Fruit fly (Drosophila melanogaster): Measurements from ENCODE around the gene Klp31E.

The Klp31E gene

DNA sequence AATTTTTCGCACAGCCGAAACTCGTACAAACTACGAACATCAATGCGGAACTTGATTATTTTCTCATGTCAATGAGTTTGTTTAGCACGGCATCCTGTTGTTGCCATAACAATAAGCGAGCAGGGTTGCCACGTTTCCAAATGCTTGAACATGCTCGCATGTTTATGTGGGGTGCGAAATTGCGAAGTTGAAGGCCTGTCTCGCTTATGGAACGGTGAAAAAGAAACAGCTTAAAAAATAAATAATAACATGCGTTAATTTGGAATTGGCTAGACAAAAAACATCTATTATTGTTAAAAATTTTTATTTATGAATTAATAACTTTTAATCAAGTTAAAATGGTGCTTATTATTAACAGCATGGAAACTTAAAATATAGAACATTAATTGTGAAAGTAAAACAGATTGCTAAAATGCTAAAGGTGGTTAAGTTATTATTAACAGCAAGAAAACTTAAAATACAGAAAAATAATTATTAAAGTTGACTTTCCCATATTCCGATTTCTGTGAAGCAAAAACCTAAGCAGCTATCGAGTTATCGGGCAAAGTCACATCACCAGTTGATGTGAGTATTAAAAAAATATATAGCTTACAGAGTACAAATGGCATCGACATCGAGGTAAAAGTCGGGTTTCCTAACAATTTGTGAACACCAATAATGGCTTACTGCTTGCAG, 17.1 kb downstream of the Klp31E start, which contains the start of the genes Bug22 and TfIIB (continued):
- TF ChIP-seq oc (tag; optimal IDR thresholded peaks at IDR 0.05) (no peak), Med (GFP tag) (peak; percentile 94), CG5953 (GFP tag; IDR thresholded peaks at IDR 0.05) (no peak), Dad (GFP tag; optimal IDR thresholded peaks at IDR 0.05) (peak; percentile 39), CG17186 (GFP tag; optimal IDR thresholded peaks at IDR 0.05) (no peak), CG17385 (GFP tag; optimal IDR thresholded peaks at IDR 0.05) (peak; percentile 66), CG31365 (tag; optimal IDR thresholded peaks at IDR 0.05) (no peak), Hr51 (GFP tag; optimal IDR thresholded peaks at IDR 0.05) (peak; percentile 75 to 76), CG12391 (tag; optimal IDR thresholded peaks at IDR 0.05) (peak; percentile 88), jigr1 (GFP tag; IDR thresholded peaks at IDR 0.05) (no peak), tin (GFP tag; optimal IDR thresholded peaks at IDR 0.05) (peak; percentile 67), CG14014 (GFP tag; IDR thresholded peaks at IDR 0.05) (peak; percentile 71), fd3F (GFP tag; optimal IDR thresholded peaks at IDR 0.05) (peak; percentile 61), E2f1 (GFP tag; IDR thresholded peaks at IDR 0.05) (0 out of 2 replicates have a peak, but pooled peaks have one; percentile 12), CrebB (tag; optimal IDR thresholded peaks at IDR 0.05) (peak; percentile 14), CG32532 (GFP tag; IDR thresholded peaks at IDR 0.05) (peak; percentile 74), Hr3 (GFP tag; optimal IDR thresholded peaks at IDR 0.05) (peak; percentile 73), Bdp1 (GFP tag; optimal IDR thresholded peaks at IDR 0.05) (peak; percentile 27), CG12155 (GFP tag; optimal IDR thresholded peaks at IDR 0.05) (peak; percentile 72), Dip2 (GFP tag; IDR thresholded peaks at IDR 0.05) (no peak), Doc3 (GFP tag; IDR thresholded peaks at IDR 0.05; ENCODE audit: partially characterized antibody) (no peak), GATAe (GFP tag; conservative IDR thresholded peaks at IDR 0.05) (no peak), CG13624 (GFP tag; optimal IDR thresholded peaks at IDR 0.05) (peak; percentile 62), lbe (GFP tag; optimal IDR thresholded peaks at IDR 0.05) (peak; percentile 31), Abd-B (GFP tag; optimal IDR thresholded peaks at IDR 0.05) (peak; percentile 50), E2f2 (GFP tag; IDR thresholded peaks at IDR 0.05) (peak; percentile 41; the same call in 1 of the 2 replicates), HLH54F (GFP tag; optimal IDR thresholded peaks at IDR 0.05) (peak; percentile 83), CG1602 (GFP tag; optimal IDR thresholded peaks at IDR 0.05) (peak; percentile 71), CG12744 (GFP tag; optimal IDR thresholded peaks at IDR 0.05) (peak; percentile 26), Scr (GFP tag; IDR thresholded peaks at IDR 0.05; ENCODE audit: partially characterized antibody) (no peak), CG13894 (tag; optimal IDR thresholded peaks at IDR 0.05) (no peak), CG9215 (GFP tag; IDR thresholded peaks at IDR 0.05) (no peak), CG12104 (GFP tag; optimal IDR thresholded peaks at IDR 0.05) (peak; percentile 60), CG3281 (GFP tag; optimal IDR thresholded peaks at IDR 0.05) (peak; percentile 65), exex (tag; optimal IDR thresholded peaks at IDR 0.05) (peak; percentile 13), ato (GFP tag; IDR thresholded peaks at IDR 0.05; ENCODE audit: partially characterized antibody) (no peak), Fer3 (tag; optimal IDR thresholded peaks at IDR 0.05) (peak; percentile 70), CG14860 (GFP tag; IDR thresholded peaks at IDR 0.05; ENCODE audit: partially characterized antibody) (0 out of 3 replicates have a peak, but pooled peaks have one; percentile 49), CG15269 (tag; optimal IDR thresholded peaks at IDR 0.05) (no peak), Myb (GFP tag; optimal IDR thresholded peaks at IDR 0.05) (peak; percentile 20), CG6813 (GFP tag; optimal IDR thresholded peaks at IDR 0.05) (no peak), fd96Cb (tag; optimal IDR thresholded peaks at IDR 0.05) (peak; percentile 29), CG9876 (GFP tag; optimal IDR thresholded peaks at IDR 0.05) (peak; percentile 41), ranshi (GFP tag; IDR thresholded peaks at IDR 0.05) (0 out of 2 replicates have a peak, but pooled peaks have one; percentile 64), CG11093 (GFP tag; IDR thresholded peaks at IDR 0.05) (peak; percentile 29; the same call in 1 of the 3 replicates), Sry-β (GFP tag; optimal IDR thresholded peaks at IDR 0.05) (peak; percentile 8), btn (GFP tag; optimal IDR thresholded peaks at IDR 0.05) (no peak), ind (GFP tag; optimal IDR thresholded peaks at IDR 0.05) (peak; percentile 74), CoRest (tag; optimal IDR thresholded peaks at IDR 0.05) (peak; percentile 76)

Data from whole organism, embryonic.